Fruit fly (Drosophila melanogaster) whole organism, wandering third instar larva: ENCODE results near the gene CG6688.

ENCODE experiments used
- Abd-B ChIP-seq: fragments of >200 bp; optimal IDR thresholded peaks from 2 replicates; lab custom pipeline; 2017; ENCODE audit warnings: missing biosample characterization, missing genetic modification characterization
- Dif ChIP-seq: fragments of 200-275, 200-300 bp; sonication (Bioruptor generic); optimal IDR thresholded peaks from 2 replicates; lab custom pipeline; 2018; ENCODE audit warnings: missing biosample characterization, missing genetic modification characterization; ENCODE audit not compliant: partially characterized antibody
- Hr78 ChIP-seq: fragments of >200 bp; optimal IDR thresholded peaks from 2 replicates; lab custom pipeline; 2017; ENCODE audit warnings: missing biosample characterization, missing genetic modification characterization
- Mio ChIP-seq: sonication (Bioruptor generic); optimal IDR thresholded peaks from 2 replicates; lab custom pipeline; 2016; ENCODE audit warnings: missing biosample characterization, missing genetic modification characterization
- OdsH ChIP-seq: fragments of 200-800 bp; sonication (Bioruptor generic); optimal IDR thresholded peaks from 2 replicates; lab custom pipeline; 2016; ENCODE audit warnings: missing biosample characterization, mild to moderate bottlenecking, missing genetic modification characterization
- Rel ChIP-seq, 2 experiments: fragments of 200-800 bp; sonication (Bioruptor generic) in 1 of 2; optimal IDR thresholded peaks; 2 replicates in 1 of 2; 3 replicates in 1 of 2; lab custom pipeline; 2016 to 2019; ENCODE audit warnings: mild to moderate bottlenecking in 2 of 2, missing biosample characterization in 2 of 2, missing genetic modification characterization in 2 of 2, moderate library complexity in 1 of 2
- Sp1 ChIP-seq: fragments of 200-800 bp; sonication (Bioruptor generic); optimal IDR thresholded peaks from 3 replicates; lab custom pipeline; 2019; ENCODE audit warnings: missing biosample characterization, mild to moderate bottlenecking, missing genetic modification characterization, moderate library complexity
- fru ChIP-seq: fragments of 200-800 bp; sonication (Bioruptor generic); optimal IDR thresholded peaks from 3 replicates; lab custom pipeline; 2016; ENCODE audit warnings: missing biosample characterization, mild to moderate bottlenecking, missing genetic modification characterization
- pan ChIP-seq: fragments of >200 bp; optimal IDR thresholded peaks from 2 replicates; lab custom pipeline; 2017

DNA sequence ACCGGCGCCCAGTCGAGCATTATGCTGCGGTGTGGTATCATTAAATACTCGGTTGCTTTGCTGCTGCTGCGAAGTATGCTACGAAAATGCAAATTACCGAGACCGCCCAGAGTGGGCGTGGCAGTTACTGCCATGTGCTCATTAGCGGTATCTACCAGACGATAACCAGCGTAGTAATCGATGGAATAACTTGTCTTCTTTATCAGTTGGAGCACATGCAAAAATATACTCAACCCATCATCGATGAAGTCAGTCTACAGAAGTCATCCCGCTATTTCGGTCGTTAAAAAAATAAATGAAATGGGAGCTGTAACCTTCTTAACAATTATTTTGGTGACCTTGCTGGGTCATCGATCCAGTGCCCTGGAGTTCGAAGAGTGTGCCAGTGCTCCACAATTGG is 31.5 kb downstream of the CG6688 start, which contains the start of gene CG13837:
- TF ChIP-seq fru (GFP tag; lab: Kevin White, UChicago) (no peak), OdsH (no peak), Mio (GFP tag; lab: Kevin White, UChicago) (no peak), pan (lab: Kevin White, UChicago) (no peak), Rel (GFP tag; optimal IDR thresholded peaks at IDR 0.05; lab: Kevin White, UChicago) (no peak), Rel (tag; optimal IDR thresholded peaks at IDR 0.05; lab: Kevin White, UChicago) (no peak), Hr78 (GFP tag; lab: Kevin White, UChicago) (no peak), Abd-B (no peak), Sp1 (GFP tag; lab: Kevin White, UChicago) (no peak), Dif (GFP tag; lab: Kevin White, UChicago) (no peak)
